Fruit fly (Drosophila melanogaster): ENCODE results near the gene CG14207.

Gene CG14207

DNA sequence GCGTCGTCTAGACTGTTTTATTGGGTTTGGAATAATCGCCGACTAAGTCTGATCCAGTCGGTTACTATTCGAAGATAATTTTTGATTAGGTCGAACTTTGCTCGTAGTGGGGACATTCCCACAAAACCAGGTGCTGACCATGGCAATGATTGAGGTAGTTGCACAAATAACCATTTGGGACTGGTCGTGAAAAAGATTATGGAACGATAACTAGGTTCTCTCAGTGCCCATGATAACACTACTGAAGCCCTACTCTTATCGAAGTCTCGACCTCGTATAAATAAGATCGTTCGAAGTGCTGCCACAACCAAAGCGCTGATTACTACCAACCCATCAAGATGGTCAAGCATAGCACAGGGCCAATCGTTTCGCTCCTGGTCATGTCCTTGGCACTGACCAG is 12.7 kb upstream of the CG14207 start, which contains the start of gene CG14205:
TSS of gene CG14205 (plus strand) at position 301 of the 400 bp plus-strand sequence.
- TF ChIP-seq Sox14 (GFP tag; optimal IDR thresholded peaks at IDR 0.05) (no peak), CG10631 (GFP tag; optimal IDR thresholded peaks at IDR 0.05) (no peak), CG6276 (GFP tag; optimal IDR thresholded peaks at IDR 0.05) (no peak), CG15336 (GFP tag; IDR thresholded peaks at IDR 0.05) (no peak), CG6854 (GFP tag; optimal IDR thresholded peaks at IDR 0.05) (no peak), CG6163 (GFP tag; IDR thresholded peaks at IDR 0.05) (no peak), fd85E (GFP tag; optimal IDR thresholded peaks at IDR 0.05) (no peak), CG34406 (GFP tag; optimal IDR thresholded peaks at IDR 0.05) (no peak), dac (GFP tag; optimal IDR thresholded peaks at IDR 0.05) (no peak), fd59A (GFP tag; optimal IDR thresholded peaks at IDR 0.05) (no peak), CG10669 (GFP tag; optimal IDR thresholded peaks at IDR 0.05) (no peak), CG7368 (GFP tag; optimal IDR thresholded peaks at IDR 0.05) (no peak), CG31627 (GFP tag; optimal IDR thresholded peaks at IDR 0.05) (no peak)

- TF ChIP-seq Smox (GFP tag; optimal IDR thresholded peaks at IDR 0.05) (no peak), CG34406 (GFP tag; optimal IDR thresholded peaks at IDR 0.05) (no peak)
Observed at dm6 chrX:19595862-19596261, 9.1 kb upstream of the CG14207 start.

DNA sequence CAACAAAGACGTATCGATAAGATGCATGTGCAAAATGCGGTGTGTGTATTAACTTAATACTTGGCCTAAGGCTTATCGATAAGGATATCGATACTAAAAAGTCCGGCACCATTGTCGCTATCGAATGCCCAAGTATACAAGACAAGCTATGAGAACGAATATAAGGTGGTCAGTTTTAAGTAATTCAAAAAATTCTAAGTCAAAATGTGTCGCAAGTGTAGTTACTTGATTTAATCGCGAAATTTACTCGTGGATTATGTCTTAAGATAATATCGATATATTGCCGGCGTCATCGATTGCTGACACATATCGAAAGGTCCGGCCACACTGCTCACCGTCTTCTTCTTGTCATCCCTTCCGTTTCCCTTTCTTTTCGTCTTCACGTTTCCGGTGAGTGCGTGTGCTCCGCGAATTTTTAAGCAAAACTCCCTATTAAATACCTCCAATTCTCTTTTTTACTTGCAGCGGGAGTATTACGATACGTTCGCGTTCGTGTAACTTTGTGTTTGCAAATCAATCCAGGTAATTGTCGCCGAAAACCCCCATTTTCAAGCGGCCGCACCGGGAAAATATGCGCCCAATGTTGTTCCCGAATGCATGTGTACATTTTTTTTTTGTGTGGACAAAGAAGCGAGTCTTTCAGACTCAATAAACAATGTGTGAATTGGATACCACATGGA is 7.2 kb upstream of the CG14207 start, which contains the start of gene RpS10b:
TSS of gene RpS10b (plus strand) at position 348 of the 680 bp plus-strand sequence.
- TF ChIP-seq svp (GFP tag) (peak; percentile 70), Sox15 (GFP tag; optimal IDR thresholded peaks at IDR 0.05) (peak; percentile 54), Met (GFP tag; optimal IDR thresholded peaks at IDR 0.05) (peak; percentile 90), net (GFP tag; optimal IDR thresholded peaks at IDR 0.05) (peak; percentile 89), achi (GFP tag; optimal IDR thresholded peaks at IDR 0.05) (peak; percentile 85), CG3919 (GFP tag; optimal IDR thresholded peaks at IDR 0.05) (peak; percentile 90), CG32006 (GFP tag; optimal IDR thresholded peaks at IDR 0.05) (peak; percentile 52), CG8119 (GFP tag; IDR thresholded peaks at IDR 0.05) (no peak), Lpt (GFP tag; optimal IDR thresholded peaks at IDR 0.05) (peak; percentile 51), topi (GFP tag; optimal IDR thresholded peaks at IDR 0.05) (peak; percentile 89), CG16779 (tag; optimal IDR thresholded peaks at IDR 0.05) (peak; percentile 86), CG15336 (GFP tag; IDR thresholded peaks at IDR 0.05) (peak; percentile 45), salr (GFP tag; optimal IDR thresholded peaks at IDR 0.05) (peak; percentile 38 to 81), CG8632 (GFP tag; optimal IDR thresholded peaks at IDR 0.05) (peak; percentile 84), CG10631 (GFP tag; optimal IDR thresholded peaks at IDR 0.05) (peak; percentile 31), esn (GFP tag; optimal IDR thresholded peaks at IDR 0.05) (peak; percentile 90), Eip93F (GFP tag; optimal IDR thresholded peaks at IDR 0.05) (no peak), CG7368 (GFP tag; optimal IDR thresholded peaks at IDR 0.05) (peak; percentile 86), CG6854 (GFP tag; optimal IDR thresholded peaks at IDR 0.05) (peak; percentile 98), CG31627 (GFP tag; optimal IDR thresholded peaks at IDR 0.05) (peak; percentile 77), CG8319 (GFP tag; optimal IDR thresholded peaks at IDR 0.05) (peak; percentile 74), CG6792 (GFP tag; optimal IDR thresholded peaks at IDR 0.05) (peak; percentile 81), CG11294 (GFP tag; IDR thresholded peaks at IDR 0.05) (no peak), fd59A (GFP tag; optimal IDR thresholded peaks at IDR 0.05) (peak; percentile 74), Ets21C (GFP tag; optimal IDR thresholded peaks at IDR 0.05) (peak; percentile 50), Sox102F (GFP tag; optimal IDR thresholded peaks at IDR 0.05) (peak; percentile 88), ss (GFP tag; optimal IDR thresholded peaks at IDR 0.05) (peak; percentile 86 to 95), Smox (GFP tag; optimal IDR thresholded peaks at IDR 0.05) (peak; percentile 72), CG6808 (GFP tag; optimal IDR thresholded peaks at IDR 0.05) (peak; percentile 78), dsx (GFP tag; optimal IDR thresholded peaks at IDR 0.05; ENCODE audit: poor library complexity, severe bottlenecking) (peak; percentile 17), vri (GFP tag; optimal IDR thresholded peaks at IDR 0.05) (peak; percentile 84), Ets96B (tag; optimal IDR thresholded peaks at IDR 0.05) (peak; percentile 17), Hr38 (GFP tag; optimal IDR thresholded peaks at IDR 0.05) (no peak), Hr4 (GFP tag; optimal IDR thresholded peaks at IDR 0.05) (peak; percentile 22), CG11762 (GFP tag; optimal IDR thresholded peaks at IDR 0.05; ENCODE audit: insufficient read depth) (peak; percentile 80), Sox14 (GFP tag; optimal IDR thresholded peaks at IDR 0.05) (peak; percentile 79), eg (GFP tag; IDR thresholded peaks at IDR 0.05) (peak; percentile 87), fd85E (GFP tag; optimal IDR thresholded peaks at IDR 0.05) (peak; percentile 62), Blimp-1 (GFP tag; optimal IDR thresholded peaks at IDR 0.05) (peak; percentile 81), fkh (GFP tag; optimal IDR thresholded peaks at IDR 0.05) (peak; percentile 86)
